Worm (Caenorhabditis elegans) whole organism, early embryonic: Measurements from ENCODE around the gene R102.6.
"Not testable (repeated sequence)": the region's sequence is repeated elsewhere in the genome, so short reads cannot be mapped to it uniquely, and the experiment has no call there.

ENCODE experiments used
- B0310.2 ChIP-seq: sonication (generic microtip); optimal IDR thresholded peaks from 2 replicates; lab custom pipeline; 2016; ENCODE audit warnings: mild to moderate bottlenecking, missing genetic modification characterization, missing compliant biosample characterization
- F13C5.2 ChIP-seq: sonication (generic microtip); optimal IDR thresholded peaks from 2 replicates; lab custom pipeline; 2017; ENCODE audit warnings: mild to moderate bottlenecking, missing genetic modification characterization, inconsistent platforms, missing compliant biosample characterization
- aly-1 ChIP-seq: sonication (generic microtip); optimal IDR thresholded peaks from 2 replicates; lab custom pipeline; 2016; ENCODE audit warnings: missing genetic modification characterization, missing compliant biosample characterization
- ama-1 ChIP-seq: fragments of 150-350 bp; optimal IDR thresholded peaks from 2 replicates; lab custom pipeline; 2014
- ceh-13 ChIP-seq: fragments of 200-800 bp; sonication (Bioruptor generic); optimal IDR thresholded peaks from 2 replicates; lab custom pipeline; 2018; ENCODE audit warnings: mild to moderate bottlenecking, missing genetic modification characterization, missing compliant biosample characterization
- ceh-36 ChIP-seq: sonication (generic microtip); optimal IDR thresholded peaks from 2 replicates; lab custom pipeline; 2016; ENCODE audit warnings: missing genetic modification characterization, inconsistent platforms, missing compliant biosample characterization
- ets-7 ChIP-seq: sonication (generic microtip); optimal IDR thresholded peaks from 2 replicates; lab custom pipeline; 2016; ENCODE audit warnings: missing genotype, missing genetic modification characterization, missing compliant biosample characterization
- flt-1 ChIP-seq: fragments of 200-800 bp; sonication (Bioruptor generic); IDR thresholded peaks from 2 replicates; pipeline ENCODE4 v1.3.6; 2022; ENCODE audit warnings: missing genetic modification characterization, missing compliant biosample characterization
- hmbx-1 ChIP-seq: sonication (generic microtip); optimal IDR thresholded peaks from 2 replicates; lab custom pipeline; 2016; ENCODE audit warnings: mild to moderate bottlenecking, missing genetic modification characterization, missing compliant biosample characterization
- hmg-4 ChIP-seq: fragments of 200-800 bp; sonication (Bioruptor generic); optimal IDR thresholded peaks from 2 replicates; lab custom pipeline; 2018; ENCODE audit warnings: mild to moderate bottlenecking, missing genetic modification characterization, missing compliant biosample characterization
- hnd-1 ChIP-seq: sonication (generic microtip); optimal IDR thresholded peaks from 2 replicates; lab custom pipeline; 2016; ENCODE audit warnings: missing genetic modification characterization, missing compliant biosample characterization
- pes-1 ChIP-seq: fragments of 200-800 bp; sonication (Bioruptor generic); IDR thresholded peaks from 2 replicates; pipeline ENCODE4 v1.3.6; 2022; ENCODE audit warnings: missing genetic modification reagents, missing genetic modification characterization, missing compliant biosample characterization
- scrt-1 ChIP-seq: fragments of 200-800 bp; sonication (Bioruptor generic); IDR thresholded peaks from 2 replicates; pipeline ENCODE4 v1.3.6; 2022; ENCODE audit warnings: missing genetic modification characterization, missing compliant biosample characterization
- sea-1 ChIP-seq: fragments of 200-800 bp; sonication (Bioruptor generic); conservative IDR thresholded peaks from 2 replicates; pipeline ENCODE4 v1.3.6; 2022; ENCODE audit warnings: missing genetic modification characterization, missing compliant biosample characterization
- tbx-11 ChIP-seq: fragments of 200-800 bp; sonication (Bioruptor generic); IDR thresholded peaks from 2 replicates; pipeline ENCODE4 v1.3.6; 2022; ENCODE audit warnings: missing genetic modification characterization, missing compliant biosample characterization
- tbx-37 ChIP-seq: fragments of 200-800 bp; sonication (Bioruptor generic); conservative IDR thresholded peaks from 2 replicates; pipeline ENCODE4 v1.3.6; 2022; ENCODE audit warnings: missing genetic modification reagents, missing genetic modification characterization, missing compliant biosample characterization
- tra-4 ChIP-seq: sonication (generic microtip); optimal IDR thresholded peaks from 2 replicates; lab custom pipeline; 2017; ENCODE audit warnings: missing genetic modification characterization, missing compliant biosample characterization

The R102.6 gene

DNA sequence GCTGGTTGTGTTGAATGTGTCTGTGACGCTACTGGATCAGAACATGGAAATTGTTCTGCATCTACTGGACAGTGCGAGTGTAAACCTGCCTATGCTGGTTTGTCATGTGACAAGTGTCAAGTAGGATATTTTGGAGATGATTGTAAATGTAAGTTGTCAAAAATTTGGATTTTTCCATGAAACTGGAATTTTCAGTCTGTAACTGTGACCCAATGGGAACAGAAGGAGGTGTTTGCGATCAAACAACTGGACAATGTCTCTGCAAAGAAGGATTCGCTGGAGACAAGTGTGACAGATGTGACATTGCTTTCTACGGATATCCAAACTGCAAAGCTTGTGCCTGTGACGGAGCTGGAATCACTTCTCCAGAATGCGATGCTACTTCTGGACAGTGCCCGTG lies 37.4 kb downstream of the R102.6 start:
- TF ChIP-seq hmg-4 (GFP tag; lab: Kevin White, UChicago) = no peak
- TF ChIP-seq B0310.2 (tag; lab: Kevin White, UChicago) = no peak
- no peak for TF ChIP-seq tbx-37 (GFP tag; lab: Robert Waterston, UW)
- TF ChIP-seq hmbx-1 (tag; lab: Kevin White, UChicago) = no peak
- TF ChIP-seq hnd-1 (tag; lab: Kevin White, UChicago) = no peak
- TF ChIP-seq pes-1 = no peak
- no peak for TF ChIP-seq ceh-13
- TF ChIP-seq sea-1 (GFP tag; lab: Robert Waterston, UW) = no peak
- no peak for TF ChIP-seq tra-4 (tag; lab: Kevin White, UChicago)
- TF ChIP-seq scrt-1 (GFP tag; lab: Robert Waterston, UW) = no peak
- TF ChIP-seq aly-1 = no peak
- TF ChIP-seq ama-1 (lab: Kevin White, UChicago) = no peak
- TF ChIP-seq flt-1 (GFP tag; lab: Robert Waterston, UW) = no peak
- TF ChIP-seq ceh-36 (tag; lab: Kevin White, UChicago) = no peak
- no peak for TF ChIP-seq F13C5.2 (tag; lab: Kevin White, UChicago)
- no peak for TF ChIP-seq ets-7 (tag; lab: Kevin White, UChicago)
- TF ChIP-seq tbx-11 (GFP tag; lab: Robert Waterston, UW) = no peak

DNA sequence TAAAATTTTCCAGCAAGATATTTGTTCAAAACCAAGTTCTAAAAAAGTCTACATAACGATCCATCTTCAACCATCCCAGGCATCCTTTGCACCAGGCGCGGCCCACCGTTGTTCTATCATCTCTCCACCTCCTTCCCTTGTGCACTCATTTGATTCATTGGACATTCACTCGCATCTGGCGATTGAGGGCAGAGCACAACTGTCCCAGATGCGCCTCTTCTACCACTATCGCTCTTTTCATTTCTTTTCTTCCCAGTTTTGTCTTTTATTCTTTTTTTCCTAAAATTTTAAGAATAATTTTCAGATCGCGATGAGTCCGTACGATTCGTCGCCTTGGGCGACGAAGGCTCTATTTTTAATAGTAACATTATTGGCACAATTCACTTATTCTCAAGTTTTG lies 39.5 kb downstream of the R102.6 start, which contains the start of gene epi-1:
epi-1 (plus strand) TSS at position 301 of the 400 bp plus-strand sequence.
- TF ChIP-seq hmbx-1 (tag; lab: Kevin White, UChicago) = no peak
- no peak for TF ChIP-seq ama-1 (lab: Kevin White, UChicago)
- no peak for TF ChIP-seq tra-4 (tag; lab: Kevin White, UChicago)
- TF ChIP-seq pes-1 = no peak
- no peak for TF ChIP-seq flt-1 (GFP tag; lab: Robert Waterston, UW)
- TF ChIP-seq hmg-4 (GFP tag; lab: Kevin White, UChicago) = no peak

DNA sequence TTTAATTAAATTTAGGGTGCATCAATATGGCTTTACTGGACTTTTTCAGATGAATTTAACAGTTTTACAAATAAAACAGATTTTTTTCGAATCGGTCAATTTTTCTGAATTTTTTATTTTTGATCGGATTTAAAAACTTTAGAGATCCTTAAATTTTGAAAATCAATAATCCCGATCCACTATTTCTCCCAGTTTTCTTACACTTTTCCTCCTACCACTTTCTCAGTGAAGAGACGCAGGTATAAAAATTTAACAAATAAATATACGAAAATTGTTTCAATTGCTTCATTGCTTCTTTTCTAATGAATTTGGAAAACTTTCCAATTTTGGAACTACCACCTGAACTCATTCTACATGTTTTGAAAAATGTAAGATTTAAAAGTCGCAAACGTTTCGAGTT lies 41.9 kb downstream of the R102.6 start, which contains the start of gene K08C7.7:
K08C7.7 (plus strand) TSS at position 301 of the 400 bp plus-strand sequence.
- TF ChIP-seq flt-1 (GFP tag; lab: Robert Waterston, UW) (no peak), hmg-4 (GFP tag; lab: Kevin White, UChicago) (no peak), ama-1 (lab: Kevin White, UChicago) (no peak), tbx-37 (GFP tag; lab: Robert Waterston, UW) (no peak), sea-1 (GFP tag; lab: Robert Waterston, UW) (no peak), tbx-11 (GFP tag; lab: Robert Waterston, UW) (no peak), scrt-1 (GFP tag; lab: Robert Waterston, UW) (no peak), hnd-1 (tag; lab: Kevin White, UChicago) (no peak), hmbx-1 (tag; lab: Kevin White, UChicago) (no peak), ets-7 (tag; lab: Kevin White, UChicago) (no peak), B0310.2 (tag; lab: Kevin White, UChicago) (no peak), F13C5.2 (tag; lab: Kevin White, UChicago) (no peak), tra-4 (tag; lab: Kevin White, UChicago) (no peak), pes-1 (no peak), ceh-36 (tag; lab: Kevin White, UChicago) (no peak)

DNA sequence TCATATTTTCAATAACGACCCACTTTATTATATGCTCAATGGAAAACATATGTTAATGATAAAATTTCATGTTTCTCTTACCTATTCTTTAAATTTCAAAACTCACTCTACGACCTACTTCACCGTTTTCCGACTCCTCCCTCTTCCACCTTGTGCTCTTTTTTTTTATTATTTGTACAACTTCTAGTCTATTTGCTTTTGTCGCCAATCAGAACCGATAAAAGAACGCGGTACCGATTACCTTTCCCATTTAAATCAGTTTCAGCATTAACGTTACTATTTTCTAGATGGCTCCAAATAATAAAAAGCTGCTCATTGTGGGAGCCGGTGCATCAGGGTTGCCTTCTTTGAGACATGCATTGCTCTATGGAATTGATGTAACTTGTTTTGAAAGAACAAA lies 44.2 kb downstream of the R102.6 start, which contains the start of gene fmo-1:
fmo-1 (plus strand) TSS at position 98 of the 400 bp plus-strand sequence.
- TF ChIP-seq hmbx-1 (tag; lab: Kevin White, UChicago) (no peak), tbx-11 (GFP tag; lab: Robert Waterston, UW) (no peak), hnd-1 (tag; lab: Kevin White, UChicago) (no peak), flt-1 (GFP tag; lab: Robert Waterston, UW) (no peak), ets-7 (tag; lab: Kevin White, UChicago) (no peak), aly-1 (no peak), sea-1 (GFP tag; lab: Robert Waterston, UW) (no peak), ceh-13 (no peak), tra-4 (tag; lab: Kevin White, UChicago) (no peak), tbx-37 (GFP tag; lab: Robert Waterston, UW) (no peak), F13C5.2 (tag; lab: Kevin White, UChicago) (no peak)

DNA sequence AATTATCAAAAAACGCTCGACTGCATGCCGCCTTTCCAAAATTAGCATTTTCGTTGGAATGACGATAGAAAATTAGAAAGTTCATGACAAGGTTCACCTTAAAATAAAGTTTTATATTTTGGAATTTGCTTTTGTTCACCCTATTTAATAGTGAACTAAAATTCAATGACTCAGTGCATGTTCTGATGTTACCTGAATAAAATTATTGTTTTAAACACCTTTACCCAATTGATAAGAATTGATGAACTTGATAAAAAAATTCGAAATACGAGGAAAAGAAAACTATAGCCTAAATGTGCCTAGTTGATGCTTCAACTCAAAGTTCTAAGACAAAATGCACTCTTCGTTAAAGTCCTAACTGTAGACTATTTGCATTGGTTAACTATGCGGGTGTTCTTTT lies 44.9 kb downstream of the R102.6 start:
- TF ChIP-seq F13C5.2 (tag; lab: Kevin White, UChicago) = no peak
- TF ChIP-seq ceh-13 = no peak
- TF ChIP-seq tbx-11 (GFP tag; lab: Robert Waterston, UW) = no peak
- no peak for TF ChIP-seq pes-1
- no peak for TF ChIP-seq hnd-1 (tag; lab: Kevin White, UChicago)

DNA sequence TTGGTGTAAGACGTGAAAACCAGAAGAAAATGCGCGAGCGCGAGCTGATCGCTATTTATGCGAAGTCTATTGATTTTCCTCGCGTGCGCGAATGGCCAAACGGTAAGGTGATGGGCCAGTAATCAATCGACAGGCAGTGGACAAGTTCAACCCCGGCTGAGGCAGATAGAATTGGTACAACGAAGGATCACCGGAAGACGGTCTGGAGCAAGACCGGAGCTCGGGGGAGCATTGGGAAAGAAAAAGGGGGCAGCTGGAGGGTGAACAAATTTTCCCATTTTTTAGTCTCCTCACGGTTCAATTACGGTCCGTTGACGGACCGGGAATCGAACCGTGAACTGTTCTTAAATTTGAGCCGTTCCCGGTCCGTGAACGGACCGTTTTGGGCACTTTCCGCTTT lies 47.6 kb downstream of the R102.6 start:
- peak; percentile 52; the same call in 1 of the 2 replicates for TF ChIP-seq scrt-1 (GFP tag; lab: Robert Waterston, UW)

DNA sequence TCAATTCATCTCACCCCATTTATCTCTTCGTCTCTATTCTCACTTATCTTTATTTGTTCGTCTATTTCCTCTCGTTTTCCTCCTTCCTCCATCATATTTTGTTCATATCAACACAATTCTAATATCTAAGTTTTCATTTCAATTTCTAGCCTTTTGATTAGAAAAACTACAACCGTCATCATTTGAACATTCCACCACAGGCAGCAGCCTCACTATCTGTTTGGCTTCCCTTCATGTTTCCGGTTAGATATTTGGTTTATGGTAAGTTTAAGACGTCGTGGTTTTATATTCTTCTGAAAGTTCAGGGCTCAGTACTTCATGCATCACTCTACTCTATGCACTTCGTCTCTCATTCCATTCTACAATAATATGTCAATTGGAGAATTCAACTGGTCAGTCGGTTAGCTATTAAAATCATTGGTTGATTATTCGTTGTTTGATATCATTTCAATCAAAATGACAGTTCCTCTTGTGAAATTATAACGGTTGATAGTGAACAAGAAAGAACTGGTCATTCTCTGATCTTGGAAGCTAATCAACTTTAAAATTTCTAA lies 49.1 kb downstream of the R102.6 start, which contains the start of gene K08C7.1:
K08C7.1 (plus strand) TSS at position 43 of the 554 bp plus-strand sequence.
- TF ChIP-seq hnd-1 (tag; lab: Kevin White, UChicago) (no peak), ama-1 (lab: Kevin White, UChicago) (no peak), hmg-4 (GFP tag; lab: Kevin White, UChicago) (no peak), ets-7 (tag; lab: Kevin White, UChicago) (no peak), tbx-37 (GFP tag; lab: Robert Waterston, UW) (no peak), pes-1 (no peak)

DNA sequence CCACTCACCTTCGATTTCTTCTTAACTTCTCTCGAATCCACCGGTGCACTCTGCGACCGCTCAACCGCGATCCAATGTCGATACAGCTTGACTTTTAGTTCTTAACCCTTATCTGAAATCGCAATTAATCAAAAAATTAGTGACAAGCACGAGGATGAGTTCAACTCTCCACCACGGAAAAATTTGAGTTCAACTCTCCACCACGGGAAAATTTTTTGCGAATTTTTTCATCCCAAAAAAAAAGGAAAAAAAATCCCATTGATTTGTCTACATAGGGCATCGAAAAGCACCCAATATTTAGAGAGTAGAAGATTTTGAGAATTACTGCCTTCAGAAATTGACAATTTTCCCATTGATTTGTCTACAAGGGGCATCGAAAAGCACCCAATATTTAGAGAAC lies 51.9 kb downstream of the R102.6 start, which contains the start of gene glb-19:
glb-19 (minus strand) TSS at position 101 of the 400 bp plus-strand sequence.
- not testable (repeated sequence) for TF ChIP-seq tbx-37, scrt-1, tbx-11 (GFP tag; lab: Robert Waterston, UW)
